Worm (Caenorhabditis elegans): ENCODE results near the gene npr-9.

ce11 chrX:11287617-11288016, 41.9 kb upstream of the npr-9 start, which contains the start of gene F38B2.4:
- no peak for TF ChIP-seq ztf-23 (GFP tag; IDR thresholded peaks at IDR 0.05)
- TF ChIP-seq med-1 (GFP tag; optimal IDR thresholded peaks at IDR 0.05; ENCODE audit: insufficient read depth), result no peak
- TF ChIP-seq flt-1 (GFP tag; IDR thresholded peaks at IDR 0.05), result no peak
- no peak for TF ChIP-seq T22C8.4 (GFP tag; IDR thresholded peaks at IDR 0.05)
- TF ChIP-seq ztf-29 (GFP tag; IDR thresholded peaks at IDR 0.05), result no peak
